Fruit fly (Drosophila melanogaster) whole organism, embryonic: Measurements from ENCODE around the gene PAN3.
A peak's percentile ranks its signal among the peaks of the same experiment; 100 is the strongest.

Source experiments
- CG10366 ChIP-seq: fragments of 200-800 bp; sonication (Bioruptor generic); IDR thresholded peaks from 2 replicates; pipeline ENCODE4 v1.3.6; 2022; ENCODE audit warnings: missing biosample characterization, missing genetic modification characterization
- CG11093 ChIP-seq: fragments of 200-800 bp; sonication (Bioruptor generic); IDR thresholded peaks from 3 replicates; pipeline ENCODE4 v1.3.6; 2022; ENCODE audit warnings: missing biosample characterization, missing genetic modification characterization
- CG11695 ChIP-seq: fragments of 200-800 bp; sonication (Bioruptor generic); IDR thresholded peaks from 3 replicates; pipeline ENCODE4 v1.3.6; 2022; ENCODE audit warnings: missing biosample characterization, missing genetic modification characterization
- CG12155 ChIP-seq: fragments of 200-800 bp; sonication (Bioruptor generic); optimal IDR thresholded peaks from 3 replicates; lab custom pipeline; 2016; ENCODE audit warnings: missing biosample characterization, missing genetic modification characterization
- CG1233 ChIP-seq: fragments of 200-800 bp; sonication (Bioruptor generic); optimal IDR thresholded peaks from 4 replicates; lab custom pipeline; 2018; ENCODE audit warnings: missing biosample characterization, mild to moderate bottlenecking, missing genetic modification characterization
- CG14710 ChIP-seq: fragments of 200-800 bp; sonication (Bioruptor generic); optimal IDR thresholded peaks from 3 replicates; lab custom pipeline; 2019; ENCODE audit warnings: missing biosample characterization, mild to moderate bottlenecking, missing genetic modification characterization, moderate library complexity
- CG1529 ChIP-seq: fragments of 200-800 bp; sonication (Bioruptor generic); optimal IDR thresholded peaks from 3 replicates; lab custom pipeline; 2018; ENCODE audit warnings: missing biosample characterization, missing genetic modification characterization
- CG15514 ChIP-seq: fragments of 200-800 bp; sonication (Bioruptor generic); optimal IDR thresholded peaks from 3 replicates; lab custom pipeline; 2017; ENCODE audit warnings: missing biosample characterization, missing genetic modification characterization, mild to moderate bottlenecking, moderate library complexity, missing genetic modification reagents
- CG18599 ChIP-seq: fragments of 200-800 bp; sonication (Bioruptor generic); optimal IDR thresholded peaks from 3 replicates; lab custom pipeline; 2017; ENCODE audit warnings: missing biosample characterization, missing genetic modification characterization, mild to moderate bottlenecking, moderate library complexity, missing genetic modification reagents
- CG31224 ChIP-seq: fragments of 200-800 bp; sonication (Bioruptor generic); IDR thresholded peaks from 2 replicates; pipeline ENCODE4 v1.3.6; 2022; ENCODE audit warnings: missing biosample characterization, missing genetic modification characterization
- CG31365 ChIP-seq: fragments of 200-800 bp; sonication (Bioruptor generic); optimal IDR thresholded peaks from 2 replicates; lab custom pipeline; 2018; ENCODE audit warnings: missing biosample characterization, mild to moderate bottlenecking, missing genetic modification characterization
- CG34422 ChIP-seq: fragments of 200-800 bp; sonication (Bioruptor generic); IDR thresholded peaks from 3 replicates; pipeline ENCODE4 v1.3.6; 2022; ENCODE audit warnings: missing biosample characterization, missing genetic modification characterization
- CG8944 ChIP-seq: fragments of 200-800 bp; sonication (Bioruptor generic); optimal IDR thresholded peaks from 3 replicates; lab custom pipeline; 2016; ENCODE audit warnings: missing biosample characterization, missing genetic modification characterization
- CG9609 ChIP-seq: fragments of 200-800 bp; sonication (Bioruptor generic); optimal IDR thresholded peaks from 3 replicates; lab custom pipeline; 2016; ENCODE audit warnings: missing biosample characterization, missing genetic modification characterization
- Doc3 ChIP-seq: fragments of 200-800 bp; sonication (Bioruptor generic); IDR thresholded peaks from 3 replicates; pipeline ENCODE4 v1.3.6; 2022; ENCODE audit warnings: missing biosample characterization, missing genetic modification characterization; ENCODE audit not compliant: partially characterized antibody
- Dp ChIP-seq: fragments of 200-800 bp; sonication (Bioruptor generic); optimal IDR thresholded peaks from 2 replicates; lab custom pipeline; 2018; ENCODE audit warnings: missing biosample characterization, mild to moderate bottlenecking, missing genetic modification characterization, moderate library complexity
- Hand ChIP-seq: fragments of 200-800 bp; sonication (Bioruptor generic); optimal IDR thresholded peaks from 2 replicates; lab custom pipeline; 2017; ENCODE audit warnings: mild to moderate bottlenecking, missing biosample characterization, missing genetic modification reagents, missing genetic modification characterization
- Hr3 ChIP-seq: fragments of 200-800 bp; sonication (Bioruptor generic); optimal IDR thresholded peaks from 3 replicates; lab custom pipeline; 2016; ENCODE audit warnings: missing biosample characterization, missing genetic modification characterization
- Hr78 ChIP-seq, 2 experiments: fragments of 200-800 bp in 1 of 2; fragments of >200 bp in 1 of 2; sonication (Bioruptor generic) in 1 of 2; optimal IDR thresholded peaks; 2 replicates each; lab custom pipeline; 2017 to 2019; ENCODE audit warnings: missing biosample characterization in 2 of 2, missing genetic modification characterization in 2 of 2, mild to moderate bottlenecking in 1 of 2, moderate library complexity in 1 of 2
- MESR4 ChIP-seq: fragments of 200-800 bp; sonication (Bioruptor generic); optimal IDR thresholded peaks from 2 replicates; lab custom pipeline; 2018; ENCODE audit warnings: missing biosample characterization, mild to moderate bottlenecking, missing genetic modification characterization, moderate library complexity
- Max ChIP-seq: fragments of 200-800 bp; sonication (Bioruptor generic); optimal IDR thresholded peaks from 2 replicates; lab custom pipeline; 2016; ENCODE audit warnings: missing biosample characterization, mild to moderate bottlenecking, missing genetic modification characterization
- Sox102F ChIP-seq: fragments of 200-800 bp; sonication (Bioruptor generic); optimal IDR thresholded peaks from 2 replicates; lab custom pipeline; 2018; ENCODE audit warnings: missing biosample characterization, mild to moderate bottlenecking, missing genetic modification characterization, moderate library complexity
- TFAM ChIP-seq: fragments of 200-800 bp; sonication (Bioruptor generic); optimal IDR thresholded peaks from 2 replicates; lab custom pipeline; 2017; ENCODE audit warnings: missing biosample characterization, missing genetic modification characterization, inconsistent platforms
- Xbp1 ChIP-seq: fragments of 200-800 bp; sonication (Bioruptor generic); optimal IDR thresholded peaks from 3 replicates; lab custom pipeline; 2016; ENCODE audit warnings: missing biosample characterization, mild to moderate bottlenecking, missing genetic modification characterization
- bsh ChIP-seq, 2 experiments: fragments of 200-800 bp; sonication (Bioruptor generic); optimal IDR thresholded peaks; 2 replicates each; lab custom pipeline; 2017 to 2018; ENCODE audit warnings: mild to moderate bottlenecking in 2 of 2, missing biosample characterization in 2 of 2, missing genetic modification characterization in 2 of 2, moderate library complexity in 1 of 2
- chif ChIP-seq, 2 experiments: fragments of 200-800 bp; sonication (Bioruptor generic); optimal IDR thresholded peaks; 3 replicates each; lab custom pipeline; 2016; ENCODE audit warnings: missing biosample characterization in 2 of 2, missing genetic modification characterization in 2 of 2
- corto ChIP-seq: fragments of 200-800 bp; sonication (Bioruptor generic); optimal IDR thresholded peaks from 2 replicates; lab custom pipeline; 2016; ENCODE audit warnings: missing biosample characterization, mild to moderate bottlenecking, missing genetic modification characterization, moderate library complexity
- disco-r ChIP-seq: fragments of 200-800 bp; sonication (Bioruptor generic); optimal IDR thresholded peaks from 2 replicates; lab custom pipeline; 2016; ENCODE audit warnings: missing biosample characterization, missing genetic modification characterization
- dmrt11E ChIP-seq: fragments of 200-800 bp; sonication (Bioruptor generic); optimal IDR thresholded peaks from 3 replicates; lab custom pipeline; 2018; ENCODE audit warnings: missing biosample characterization, mild to moderate bottlenecking, missing genetic modification characterization, moderate library complexity
- dysf ChIP-seq: fragments of 200-800 bp; sonication (Bioruptor generic); IDR thresholded peaks from 3 replicates; pipeline ENCODE4 v1.3.6; 2022; ENCODE audit warnings: missing biosample characterization, missing genetic modification characterization
- en ChIP-seq: fragments of 200-800 bp; sonication (Bioruptor generic); optimal IDR thresholded peaks from 2 replicates; lab custom pipeline; 2016; ENCODE audit warnings: missing biosample characterization, missing genetic modification characterization
- esg ChIP-seq: fragments of 200-800 bp; sonication (Bioruptor generic); conservative IDR thresholded peaks from 2 replicates; pipeline ENCODE4 v1.3.6; 2022; ENCODE audit warnings: missing biosample characterization, missing genetic modification characterization
- fd3F ChIP-seq: fragments of 200-800 bp; sonication (Bioruptor generic); optimal IDR thresholded peaks from 2 replicates; lab custom pipeline; 2018; ENCODE audit warnings: missing biosample characterization, mild to moderate bottlenecking, missing genetic modification characterization, moderate library complexity
- grau ChIP-seq: fragments of 200-800 bp; optimal IDR thresholded peaks from 3 replicates; lab custom pipeline; 2019; ENCODE audit warnings: missing biosample characterization, mild to moderate bottlenecking, missing genetic modification characterization, moderate library complexity
- lmd ChIP-seq: fragments of 200-800 bp; sonication (Bioruptor generic); IDR thresholded peaks from 2 replicates; pipeline ENCODE4 v1.3.6; 2022; ENCODE audit warnings: missing biosample characterization, missing genetic modification characterization
- mirr ChIP-seq: fragments of 200-800 bp; sonication (Bioruptor generic); optimal IDR thresholded peaks from 3 replicates; lab custom pipeline; 2018; ENCODE audit warnings: missing biosample characterization, mild to moderate bottlenecking, missing genetic modification characterization
- nom ChIP-seq: fragments of 200-800 bp; sonication (Bioruptor generic); optimal IDR thresholded peaks from 2 replicates; lab custom pipeline; 2017; ENCODE audit warnings: missing biosample characterization, missing genetic modification characterization, mild to moderate bottlenecking, moderate library complexity, missing genetic modification reagents
- peb ChIP-seq: fragments of 200-800 bp; sonication (Bioruptor generic); IDR thresholded peaks from 2 replicates; pipeline ENCODE4 v1.3.6; 2022; ENCODE audit warnings: missing biosample characterization, missing genetic modification characterization
- pum ChIP-seq: fragments of 200-800 bp; sonication (Bioruptor generic); optimal IDR thresholded peaks from 2 replicates; lab custom pipeline; 2016; ENCODE audit warnings: missing biosample characterization, missing genetic modification characterization
- run ChIP-seq: fragments of 200-800 bp; sonication (Bioruptor generic); optimal IDR thresholded peaks from 3 replicates; lab custom pipeline; 2018; ENCODE audit warnings: missing biosample characterization, mild to moderate bottlenecking, missing genetic modification characterization
- slou ChIP-seq: fragments of 200-800 bp; sonication (Bioruptor generic); optimal IDR thresholded peaks from 3 replicates; lab custom pipeline; 2016; ENCODE audit warnings: missing biosample characterization, missing genetic modification characterization
- so ChIP-seq: fragments of 200-800 bp; sonication (Bioruptor generic); IDR thresholded peaks from 3 replicates; pipeline ENCODE4 v1.3.6; 2022; ENCODE audit warnings: missing biosample characterization, missing genetic modification characterization
- stwl ChIP-seq: fragments of 200-800 bp; sonication (Bioruptor generic); optimal IDR thresholded peaks from 3 replicates; lab custom pipeline; 2018; ENCODE audit warnings: missing biosample characterization, mild to moderate bottlenecking, missing genetic modification characterization, moderate library complexity
- vnd ChIP-seq: fragments of 200-800 bp; sonication (Bioruptor generic); IDR thresholded peaks from 3 replicates; pipeline ENCODE4 v1.3.6; 2022; ENCODE audit warnings: missing biosample characterization, missing genetic modification characterization; ENCODE audit not compliant: partially characterized antibody
- zen ChIP-seq: fragments of 200-800 bp; sonication (Bioruptor generic); optimal IDR thresholded peaks from 3 replicates; lab custom pipeline; 2018; ENCODE audit warnings: missing biosample characterization, mild to moderate bottlenecking, missing genetic modification characterization, moderate library complexity
- zen2 ChIP-seq: fragments of 200-800 bp; sonication (Bioruptor generic); IDR thresholded peaks from 3 replicates; pipeline ENCODE4 v1.3.6; 2022; ENCODE audit warnings: missing biosample characterization, missing genetic modification characterization; ENCODE audit not compliant: partially characterized antibody
- zf30C ChIP-seq: fragments of 200-800 bp; sonication (Bioruptor generic); optimal IDR thresholded peaks from 3 replicates; lab custom pipeline; 2018; ENCODE audit warnings: missing biosample characterization, mild to moderate bottlenecking, missing genetic modification characterization

The PAN3 gene

DNA sequence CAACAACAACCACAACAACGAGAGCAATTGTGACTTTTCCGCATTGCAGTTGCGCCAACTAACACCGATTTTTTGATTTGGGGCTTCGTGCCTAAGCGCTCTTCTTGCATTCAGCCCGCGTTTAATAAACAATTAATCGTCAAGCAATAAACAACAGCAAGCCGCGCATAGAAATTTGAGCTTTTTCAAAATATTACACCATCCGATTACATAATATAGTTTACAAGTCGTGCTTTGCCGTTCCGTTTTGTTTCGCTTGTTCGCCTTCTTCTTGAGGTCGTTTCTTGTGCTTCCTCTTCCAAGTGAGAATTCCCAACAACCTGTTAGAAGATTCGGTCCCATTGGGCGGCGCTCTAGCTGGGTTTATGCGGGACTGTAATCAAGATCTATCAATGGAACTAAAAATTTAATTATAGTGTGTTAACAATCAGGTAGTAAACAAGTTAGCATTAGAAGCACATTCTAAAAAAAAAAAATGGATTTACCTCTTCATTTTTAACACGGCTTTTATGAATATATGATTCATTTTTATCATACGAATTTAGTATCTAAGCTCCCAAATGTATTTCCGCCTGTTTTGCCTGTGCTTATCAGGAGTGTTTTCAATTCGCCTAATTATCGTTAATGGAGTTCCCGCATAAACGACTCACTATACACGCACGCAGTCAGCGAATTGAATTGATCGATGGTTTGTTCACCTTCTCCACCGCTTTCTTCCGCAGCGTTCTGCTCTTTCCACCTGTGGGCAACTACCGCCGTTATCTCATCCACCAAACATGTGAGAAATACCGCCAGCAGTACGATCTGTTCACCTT, 35.0 kb upstream of the PAN3 start (continued):
- TF ChIP-seq dmrt11E (tag; lab: Kevin White, UChicago) (peak; percentile 87), bsh (GFP tag; optimal IDR thresholded peaks at IDR 0.05; lab: Kevin White, UChicago) (peak; percentile 73 to 88), Max (peak; percentile 82), CG1529 (GFP tag; lab: Kevin White, UChicago) (peak; percentile 78), Xbp1 (peak; percentile 78), zen2 (GFP tag; lab: Robert Waterston, UW) (no peak), chif (GFP tag; optimal IDR thresholded peaks at IDR 0.05; lab: Kevin White, UChicago) (peak; percentile 75 to 79), CG31365 (peak; percentile 56), CG1233 (peak; percentile 87), disco-r (GFP tag; lab: Kevin White, UChicago) (peak; percentile 38), peb (GFP tag; lab: Robert Waterston, UW) (0 out of 2 replicates have a peak, but pooled peaks have one; percentile 19), Dp (no peak), CG14710 (tag; lab: Kevin White, UChicago) (peak; percentile 91), dysf (GFP tag; lab: Robert Waterston, UW) (peak; percentile 82; the same call in 2 of the 3 replicates), Doc3 (GFP tag; lab: Robert Waterston, UW) (no peak), so (GFP tag; lab: Robert Waterston, UW) (peak; percentile 89), mirr (peak; percentile 38), CG15514 (GFP tag; lab: Kevin White, UChicago) (peak; percentile 78), fd3F (GFP tag; lab: Kevin White, UChicago) (peak; percentile 79), run (tag; lab: Kevin White, UChicago) (peak; percentile 32), CG31224 (GFP tag; lab: Robert Waterston, UW) (peak; percentile 36; the same call in 1 of the 2 replicates), CG18599 (peak; percentile 91), CG9609 (GFP tag; lab: Kevin White, UChicago) (peak; percentile 61), vnd (GFP tag; lab: Robert Waterston, UW) (no peak), CG10366 (GFP tag; lab: Robert Waterston, UW) (peak; percentile 75), en (peak; percentile 69), Hand (GFP tag; lab: Kevin White, UChicago) (peak; percentile 73), zen (tag; lab: Kevin White, UChicago) (peak; percentile 83), corto (peak; percentile 5), esg (GFP tag; lab: Robert Waterston, UW) (peak; percentile 71), stwl (tag; lab: Kevin White, UChicago) (peak; percentile 26), MESR4 (no peak), CG8944 (GFP tag; lab: Kevin White, UChicago) (peak; percentile 33), CG11695 (peak; percentile 90), CG34422 (GFP tag; lab: Robert Waterston, UW) (peak; percentile 66), CG11093 (peak; percentile 41; the same call in 1 of the 3 replicates), pum (peak; percentile 53), CG12155 (peak; percentile 72), TFAM (GFP tag; lab: Kevin White, UChicago) (peak; percentile 26), lmd (GFP tag; lab: Robert Waterston, UW) (peak; percentile 72), Hr78 (GFP tag; optimal IDR thresholded peaks at IDR 0.05; lab: Kevin White, UChicago) (peak in 1 of 2 experiments; percentile 61), slou (GFP tag; lab: Kevin White, UChicago) (peak; percentile 43), Sox102F (GFP tag; lab: Kevin White, UChicago) (peak; percentile 78), Hr3 (GFP tag; lab: Kevin White, UChicago) (peak; percentile 48), grau (tag; lab: Kevin White, UChicago) (peak; percentile 90), zf30C (no peak), nom (GFP tag; lab: Kevin White, UChicago) (peak; percentile 26)
